Worm (Caenorhabditis elegans) whole organism, L4 larva: ENCODE measurements around the gene ZK1248.19.
A peak's percentile ranks its signal among the peaks of the same experiment; 100 is the strongest.

Source experiments
- F26F4.8 ChIP-seq: fragments of 200-800 bp; sonication (Bioruptor generic); conservative IDR thresholded peaks from 2 replicates; pipeline ENCODE4 v1.3.6; 2022; ENCODE audit warnings: missing genetic modification characterization, missing compliant biosample characterization
- F44E2.7 ChIP-seq: fragments of 200-800 bp; sonication (Bioruptor generic); IDR thresholded peaks from 2 replicates; pipeline ENCODE4 v2.1.2; 2022; ENCODE audit warnings: missing genetic modification characterization, missing compliant biosample characterization
- R02D3.7 ChIP-seq: fragments of 150-350 bp; sonication (generic microtip); optimal IDR thresholded peaks from 3 replicates; lab custom pipeline; 2014; ENCODE audit warnings: missing biosample characterization, missing genetic modification characterization
- T20F7.1 ChIP-seq: fragments of 200-800 bp; sonication (Bioruptor generic); optimal IDR thresholded peaks from 2 replicates; lab custom pipeline; 2018; ENCODE audit warnings: mild to moderate bottlenecking, missing genetic modification characterization, missing compliant biosample characterization
- Y48G9A.11 ChIP-seq: fragments of 200-800 bp; sonication (Bioruptor generic); IDR thresholded peaks from 2 replicates; pipeline ENCODE4 v1.3.6; 2022; ENCODE audit warnings: missing genetic modification reagents, missing genetic modification characterization, missing compliant biosample characterization
- Y5F2A.4 ChIP-seq: fragments of 200-800 bp; sonication (Bioruptor generic); optimal IDR thresholded peaks from 2 replicates; lab custom pipeline; 2018; ENCODE audit warnings: mild to moderate bottlenecking, missing genetic modification characterization, missing compliant biosample characterization
- Y75B8A.6 ChIP-seq: fragments of 200-800 bp; sonication (Bioruptor generic); IDR thresholded peaks from 2 replicates; pipeline ENCODE4 v1.3.6; 2022; ENCODE audit warnings: missing genetic modification reagents, missing genetic modification characterization, missing compliant biosample characterization
- ZK337.2 ChIP-seq: fragments of 200-800 bp; sonication (Bioruptor generic); IDR thresholded peaks from 2 replicates; pipeline ENCODE4 v1.3.6; 2022; ENCODE audit warnings: missing genetic modification reagents, missing genetic modification characterization, missing compliant biosample characterization
- aly-2 ChIP-seq: sonication (generic microtip); optimal IDR thresholded peaks from 2 replicates; lab custom pipeline; 2018; ENCODE audit warnings: missing biosample characterization, missing genetic modification characterization
- arid-1 ChIP-seq: fragments of 200-800 bp; sonication (Bioruptor generic); conservative IDR thresholded peaks from 2 replicates; pipeline ENCODE4 v1.3.6; 2022; ENCODE audit warnings: missing genetic modification reagents, missing genetic modification characterization, missing compliant biosample characterization
- attf-4 ChIP-seq: sonication (generic microtip); optimal IDR thresholded peaks from 3 replicates; lab custom pipeline; 2017; ENCODE audit warnings: missing biosample characterization, missing genetic modification characterization
- ceh-20 ChIP-seq: fragments of 200-800 bp; sonication (Bioruptor generic); IDR thresholded peaks from 2 replicates; pipeline ENCODE4 v1.3.6; 2022; ENCODE audit warnings: missing genetic modification reagents, missing genetic modification characterization, missing compliant biosample characterization
- ceh-28 ChIP-seq: fragments of 150-350 bp; optimal IDR thresholded peaks from 2 replicates; lab custom pipeline; 2014; ENCODE audit warnings: missing biosample characterization, missing genetic modification reagents, missing genetic modification characterization
- ceh-44 ChIP-seq: fragments of 200-800 bp; sonication (Bioruptor generic); IDR thresholded peaks from 2 replicates; pipeline ENCODE4 v1.3.6; 2022; ENCODE audit warnings: missing genetic modification reagents, missing genetic modification characterization, missing compliant biosample characterization
- ceh-62 ChIP-seq: sonication (generic microtip); optimal IDR thresholded peaks from 2 replicates; lab custom pipeline; 2017; ENCODE audit warnings: missing biosample characterization, missing genetic modification characterization
- ceh-82 ChIP-seq: sonication (generic microtip); optimal IDR thresholded peaks from 2 replicates; lab custom pipeline; 2017; ENCODE audit warnings: missing biosample characterization, missing genetic modification characterization
- daf-12 ChIP-seq: fragments of 150-350 bp; optimal IDR thresholded peaks from 2 replicates; lab custom pipeline; 2014; ENCODE audit warnings: missing biosample characterization, missing genetic modification reagents, missing genetic modification characterization
- daf-8 ChIP-seq: fragments of 200-800 bp; sonication (Bioruptor generic); IDR thresholded peaks from 2 replicates; pipeline ENCODE4 v1.3.6; 2022; ENCODE audit warnings: missing genetic modification characterization, missing compliant biosample characterization
- dmd-6 ChIP-seq: fragments of 200-800 bp; sonication (Bioruptor generic); IDR thresholded peaks from 2 replicates; pipeline ENCODE4 v1.3.6; 2022; ENCODE audit warnings: missing genetic modification reagents, missing genetic modification characterization, missing compliant biosample characterization
- dmd-9 ChIP-seq: fragments of 200-800 bp; sonication (Bioruptor generic); IDR thresholded peaks from 2 replicates; pipeline ENCODE4 v1.3.6; 2022; ENCODE audit warnings: missing genetic modification reagents, missing genetic modification characterization, missing compliant biosample characterization
- duxl-1 ChIP-seq: sonication (generic microtip); optimal IDR thresholded peaks from 2 replicates; lab custom pipeline; 2016; ENCODE audit warnings: mild to moderate bottlenecking, missing genetic modification characterization, moderate library complexity, missing compliant biosample characterization; ENCODE audit not compliant: poor library complexity
- egl-43 ChIP-seq: fragments of 200-800 bp; sonication (Bioruptor generic); IDR thresholded peaks from 2 replicates; pipeline ENCODE4 v1.3.6; 2022; ENCODE audit warnings: missing genetic modification reagents, missing genetic modification characterization, missing compliant biosample characterization
- gei-8 ChIP-seq: fragments of 200-800 bp; sonication (Bioruptor generic); optimal IDR thresholded peaks from 2 replicates; lab custom pipeline; 2018; ENCODE audit warnings: mild to moderate bottlenecking, missing genetic modification characterization, missing compliant biosample characterization
- hif-1 ChIP-seq, 2 experiments: sonication (generic microtip); optimal IDR thresholded peaks; 2 replicates each; lab custom pipeline; 2016 to 2017; ENCODE audit warnings: missing compliant biosample characterization in 2 of 2, missing genetic modification characterization in 2 of 2, missing genetic modification reagents in 2 of 2, missing genotype in 2 of 2, mild to moderate bottlenecking in 1 of 2
- hmg-1.1 ChIP-seq: fragments of 200-800 bp; sonication (Bioruptor generic); IDR thresholded peaks from 2 replicates; pipeline ENCODE4 v1.3.6; 2022; ENCODE audit warnings: missing genetic modification reagents, missing genetic modification characterization, missing compliant biosample characterization
- lim-7 ChIP-seq: fragments of 200-800 bp; sonication (Bioruptor generic); IDR thresholded peaks from 2 replicates; pipeline ENCODE4 v1.3.6; 2022; ENCODE audit warnings: missing genetic modification characterization, missing compliant biosample characterization
- lin-1 ChIP-seq: fragments of 200-800 bp; sonication (Bioruptor generic); IDR thresholded peaks from 2 replicates; pipeline ENCODE4 v1.3.6; 2022; ENCODE audit warnings: missing genetic modification reagents, missing genetic modification characterization, missing compliant biosample characterization
- lin-13 ChIP-seq: fragments of 150-350 bp; optimal IDR thresholded peaks from 2 replicates; lab custom pipeline; 2014; ENCODE audit warnings: missing biosample characterization, missing genetic modification reagents, missing genetic modification characterization
- lir-3 ChIP-seq: sonication (generic microtip); optimal IDR thresholded peaks from 2 replicates; lab custom pipeline; 2016; ENCODE audit warnings: mild to moderate bottlenecking, missing genetic modification characterization, missing compliant biosample characterization
- madf-5 ChIP-seq, 2 experiments: fragments of 200-800 bp; sonication (Bioruptor generic); IDR thresholded peaks; 2 replicates each; pipeline ENCODE4 v1.3.6; 2022; ENCODE audit warnings: missing compliant biosample characterization in 2 of 2, missing genetic modification characterization in 2 of 2
- madf-9 ChIP-seq: fragments of 200-800 bp; sonication (Bioruptor generic); conservative IDR thresholded peaks from 2 replicates; pipeline ENCODE4 v1.3.6; 2022; ENCODE audit warnings: missing genetic modification reagents, missing genetic modification characterization, missing compliant biosample characterization
- mdt-29 ChIP-seq: fragments of 200-800 bp; sonication (Bioruptor generic); IDR thresholded peaks from 2 replicates; pipeline ENCODE4 v1.3.6; 2022; ENCODE audit warnings: missing genetic modification reagents, missing genetic modification characterization, missing compliant biosample characterization
- mxl-2 ChIP-seq: fragments of 200-800 bp; sonication (Bioruptor generic); conservative IDR thresholded peaks from 2 replicates; pipeline ENCODE4 v1.3.6; 2022; ENCODE audit warnings: missing genetic modification reagents, missing genetic modification characterization, missing compliant biosample characterization
- mxl-3 ChIP-seq: fragments of 200-800 bp; sonication (Bioruptor generic); optimal IDR thresholded peaks from 2 replicates; lab custom pipeline; 2018; ENCODE audit warnings: mild to moderate bottlenecking, missing genetic modification characterization, missing compliant biosample characterization
- nhr-10 ChIP-seq: fragments of 150-350 bp; optimal IDR thresholded peaks from 2 replicates; lab custom pipeline; 2014; ENCODE audit warnings: missing biosample characterization, missing genetic modification characterization
- nhr-102 ChIP-seq: sonication (generic microtip); optimal IDR thresholded peaks from 2 replicates; lab custom pipeline; 2016; ENCODE audit warnings: mild to moderate bottlenecking, missing genetic modification characterization, moderate library complexity, missing compliant biosample characterization
- nhr-28 ChIP-seq: fragments of 150-350 bp; optimal IDR thresholded peaks from 2 replicates; lab custom pipeline; 2014; ENCODE audit warnings: missing biosample characterization, missing genetic modification characterization
- nhr-42 ChIP-seq: fragments of 200-800 bp; sonication (Bioruptor generic); IDR thresholded peaks from 2 replicates; pipeline ENCODE4 v1.3.6; 2022; ENCODE audit warnings: missing genetic modification characterization, missing compliant biosample characterization
- nhr-48 ChIP-seq: sonication (generic microtip); optimal IDR thresholded peaks from 2 replicates; lab custom pipeline; 2016; ENCODE audit warnings: mild to moderate bottlenecking, missing genetic modification characterization, missing compliant biosample characterization
- nhr-76 ChIP-seq: fragments of 150-350 bp; optimal IDR thresholded peaks from 2 replicates; lab custom pipeline; 2014; ENCODE audit warnings: missing biosample characterization, missing genetic modification characterization
- pha-4 ChIP-seq, 2 experiments: fragments of 150-350 bp in 1 of 2; fragments of 200-800 bp in 1 of 2; sonication (Bioruptor generic) in 1 of 2; IDR thresholded peaks in 1 of 2; optimal IDR thresholded peaks in 1 of 2; 2 replicates each; pipeline versions ENCODE4 v1.3.6 to Lab custom; 2014 to 2022; ENCODE audit warnings: missing genetic modification characterization in 2 of 2, missing genetic modification reagents in 2 of 2, missing biosample characterization in 1 of 2, missing compliant biosample characterization in 1 of 2
- snpc-1.2 ChIP-seq: fragments of 200-800 bp; sonication (Bioruptor generic); IDR thresholded peaks from 2 replicates; pipeline ENCODE4 v1.3.6; 2022; ENCODE audit warnings: missing genetic modification reagents, missing genetic modification characterization, missing compliant biosample characterization
- spr-3 ChIP-seq: fragments of 200-800 bp; sonication (Bioruptor generic); optimal IDR thresholded peaks from 2 replicates; lab custom pipeline; 2018; ENCODE audit warnings: mild to moderate bottlenecking, missing genetic modification characterization, missing compliant biosample characterization
- tra-1 ChIP-seq: fragments of 200-800 bp; sonication (Bioruptor generic); IDR thresholded peaks from 2 replicates; pipeline ENCODE4 v1.3.6; 2022; ENCODE audit warnings: missing genetic modification reagents, missing genetic modification characterization, missing compliant biosample characterization
- unc-39 ChIP-seq: sonication (generic microtip); optimal IDR thresholded peaks from 2 replicates; lab custom pipeline; 2017; ENCODE audit warnings: missing biosample characterization, missing genetic modification characterization
- zfp-2 ChIP-seq: sonication (generic microtip); optimal IDR thresholded peaks from 2 replicates; lab custom pipeline; 2016; ENCODE audit warnings: mild to moderate bottlenecking, missing genetic modification characterization, missing compliant biosample characterization
- zfp-3 ChIP-seq: fragments of 200-800 bp; sonication (Bioruptor generic); conservative IDR thresholded peaks from 2 replicates; pipeline ENCODE4 v1.3.6; 2022; ENCODE audit warnings: missing genetic modification reagents, missing genetic modification characterization, missing compliant biosample characterization
- zip-11 ChIP-seq: fragments of 200-800 bp; sonication (Bioruptor generic); IDR thresholded peaks from 2 replicates; pipeline ENCODE4 v1.3.6; 2022; ENCODE audit warnings: missing genetic modification characterization, missing compliant biosample characterization

ZK1248.19 gene

DNA sequence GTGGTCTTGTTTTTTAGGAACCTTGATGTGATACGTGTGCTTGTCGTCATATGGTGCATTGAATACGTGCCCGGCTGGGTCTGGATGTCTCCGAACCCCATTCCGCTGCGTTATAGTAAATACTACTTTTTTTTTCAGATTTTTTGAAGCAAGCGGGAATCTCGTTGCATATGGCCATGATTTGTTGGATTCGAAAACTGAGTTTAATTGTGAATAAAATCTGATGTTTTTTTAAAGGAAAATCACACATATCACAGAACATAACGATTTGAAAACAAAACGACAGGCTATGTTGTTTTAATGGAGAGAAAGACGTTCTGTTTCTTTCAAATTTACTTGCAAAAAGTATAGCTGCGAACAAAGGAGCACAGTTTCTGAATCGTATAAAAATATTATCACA is 6.2 kb upstream of the ZK1248.19 start, which contains the start of the genes ZK1248.17 and H41C03.3:
Gene ZK1248.17 (minus strand): TSS at position 101 of the 400 bp plus-strand sequence.
Gene H41C03.3 (plus strand): TSS at position 337 of the 400 bp plus-strand sequence.
- TF ChIP-seq nhr-102 (tag; lab: Kevin White, UChicago) (no peak), mdt-29 (no peak), F44E2.7 (GFP tag; lab: Robert Waterston, UW) (no peak), lim-7 (GFP tag; lab: Robert Waterston, UW) (no peak), snpc-1.2 (GFP tag; lab: Robert Waterston, UW) (no peak), zip-11 (GFP tag; lab: Robert Waterston, UW) (no peak), duxl-1 (tag; lab: Kevin White, UChicago) (no peak), ZK337.2 (GFP tag; lab: Robert Waterston, UW) (no peak), nhr-48 (no peak), hmg-1.1 (no peak), Y5F2A.4 (no peak)

- TF ChIP-seq T20F7.1 (GFP tag; lab: Kevin White, UChicago) (peak; percentile 93), lin-1 (GFP tag; lab: Robert Waterston, UW) (peak; percentile 95), ceh-44 (GFP tag; lab: Robert Waterston, UW) (peak; percentile 89; the same call in 1 of the 2 replicates), madf-9 (peak; percentile 98), egl-43 (GFP tag; lab: Robert Waterston, UW) (peak; percentile 99), ceh-62 (tag; lab: Kevin White, UChicago) (peak; percentile 44), Y75B8A.6 (GFP tag; lab: Robert Waterston, UW) (peak; percentile 78), madf-5 (GFP tag; IDR thresholded peaks at IDR 0.05; lab: Robert Waterston, UW) (peak; percentile 5 to 96; a peak in 3 of 4 replicates), daf-12 (peak; percentile 43), nhr-28 (peak; percentile 96), ceh-82 (tag; lab: Kevin White, UChicago) (peak; percentile 36), Y48G9A.11 (peak; percentile 88), nhr-42 (GFP tag; lab: Robert Waterston, UW) (peak; percentile 97), F26F4.8 (GFP tag; lab: Robert Waterston, UW) (0 out of 2 replicates have a peak, but pooled peaks have one; percentile 34), R02D3.7 (tag; lab: Kevin White, UChicago) (peak; percentile 58), attf-4 (tag; lab: Kevin White, UChicago) (peak; percentile 48), gei-8 (GFP tag; lab: Kevin White, UChicago) (peak; percentile 94), nhr-48 (peak; percentile 97), zfp-3 (GFP tag; lab: Robert Waterston, UW) (peak; percentile 96), arid-1 (GFP tag; lab: Robert Waterston, UW) (peak; percentile 96), ceh-28 (tag; lab: Kevin White, UChicago) (peak; percentile 49), dmd-9 (peak; percentile 99), ZK337.2 (GFP tag; lab: Robert Waterston, UW) (peak; percentile 78), unc-39 (tag; lab: Kevin White, UChicago) (peak; percentile 75), mxl-2 (GFP tag; lab: Robert Waterston, UW) (peak; percentile 86), nhr-10 (tag; lab: Kevin White, UChicago) (peak; percentile 93), spr-3 (GFP tag; lab: Kevin White, UChicago) (peak; percentile 97), zfp-2 (tag; lab: Kevin White, UChicago) (peak; percentile 87), dmd-6 (GFP tag; lab: Robert Waterston, UW) (peak; percentile 99), mxl-3 (GFP tag; lab: Kevin White, UChicago) (peak; percentile 89), daf-8 (GFP tag; lab: Robert Waterston, UW) (0 out of 2 replicates have a peak, but pooled peaks have one; percentile 20), lin-13 (GFP tag; lab: Kevin White, UChicago) (peak; percentile 98), ceh-20 (GFP tag; lab: Robert Waterston, UW) (peak; percentile 99), hif-1 (tag; optimal IDR thresholded peaks at IDR 0.05; lab: Kevin White, UChicago) (peak; percentile 88 to 94), tra-1 (GFP tag; lab: Robert Waterston, UW) (peak; percentile 98), nhr-76 (peak; percentile 77), pha-4 (GFP tag; IDR thresholded peaks at IDR 0.05; lab: Robert Waterston, UW) (peak; percentile 99), pha-4 (tag; optimal IDR thresholded peaks at IDR 0.05; lab: Kevin White, UChicago) (peak; percentile 27), Y5F2A.4 (peak; percentile 88), lir-3 (tag; lab: Kevin White, UChicago) (peak; percentile 87), aly-2 (tag; lab: Kevin White, UChicago) (no peak)
Observed at ce11 chrII:5844694-5845129, 5.5 kb upstream of the ZK1248.19 start.
